Worm (Caenorhabditis elegans) whole organism, L3 larva: ENCODE data around the gene ergi-3.
A peak's percentile ranks its signal among the peaks of the same experiment; 100 is the strongest.

Experiments used
- R02D3.7 ChIP-seq: fragments of 150-350 bp; optimal IDR thresholded peaks from 2 replicates; lab custom pipeline; 2014; ENCODE audit warnings: missing biosample characterization, missing genetic modification characterization
- aly-2 ChIP-seq: fragments of 150-350 bp; optimal IDR thresholded peaks from 2 replicates; lab custom pipeline; 2014; ENCODE audit warnings: missing biosample characterization, missing genetic modification characterization
- ama-1 ChIP-seq: fragments of 150-350 bp; optimal IDR thresholded peaks from 2 replicates; lab custom pipeline; 2018
- daf-12 ChIP-seq: fragments of 150-350 bp; optimal IDR thresholded peaks from 2 replicates; lab custom pipeline; 2014; ENCODE audit warnings: missing biosample characterization, missing genetic modification reagents, missing genetic modification characterization
- elt-2 ChIP-seq: sonication (generic microtip); optimal IDR thresholded peaks from 2 replicates; lab custom pipeline; 2016; ENCODE audit warnings: missing genetic modification reagents, mild to moderate bottlenecking, missing genetic modification characterization, missing compliant biosample characterization
- elt-3 ChIP-seq, 3 experiments: fragments of 150-350 bp in 1 of 3; sonication (generic microtip) in 2 of 3; optimal IDR thresholded peaks; 2 replicates in 2 of 3; 4 replicates in 1 of 3; lab custom pipeline; 2014 to 2017; ENCODE audit warnings: missing biosample characterization in 3 of 3, missing genetic modification characterization in 3 of 3
- jun-1 ChIP-seq: fragments of 150-350 bp; optimal IDR thresholded peaks from 2 replicates; lab custom pipeline; 2014; ENCODE audit warnings: missing biosample characterization, missing genetic modification reagents, missing genetic modification characterization
- lsy-12 ChIP-seq: sonication (generic microtip); optimal IDR thresholded peaks from 2 replicates; lab custom pipeline; 2016; ENCODE audit warnings: mild to moderate bottlenecking, missing genetic modification characterization, missing compliant biosample characterization
- nhr-12 ChIP-seq: fragments of 150-350 bp; optimal IDR thresholded peaks from 2 replicates; lab custom pipeline; 2014; ENCODE audit warnings: missing biosample characterization, missing genetic modification characterization
- nhr-237 ChIP-seq: fragments of 150-350 bp; optimal IDR thresholded peaks from 2 replicates; lab custom pipeline; 2014; ENCODE audit warnings: missing biosample characterization, missing genetic modification characterization
- nhr-76 ChIP-seq: fragments of 150-350 bp; sonication (generic microtip); optimal IDR thresholded peaks from 5 replicates; lab custom pipeline; 2014; ENCODE audit warnings: missing biosample characterization, missing genetic modification characterization
- sea-2 ChIP-seq: fragments of 150-350 bp; sonication (generic microtip); optimal IDR thresholded peaks from 4 replicates; lab custom pipeline; 2014; ENCODE audit warnings: missing biosample characterization, missing genetic modification reagents, missing genetic modification characterization
- unc-62 ChIP-seq: fragments of 150-350 bp; sonication (generic microtip); optimal IDR thresholded peaks from 4 replicates; lab custom pipeline; 2014; ENCODE audit warnings: missing biosample characterization, missing genetic modification reagents, missing genetic modification characterization

DNA sequence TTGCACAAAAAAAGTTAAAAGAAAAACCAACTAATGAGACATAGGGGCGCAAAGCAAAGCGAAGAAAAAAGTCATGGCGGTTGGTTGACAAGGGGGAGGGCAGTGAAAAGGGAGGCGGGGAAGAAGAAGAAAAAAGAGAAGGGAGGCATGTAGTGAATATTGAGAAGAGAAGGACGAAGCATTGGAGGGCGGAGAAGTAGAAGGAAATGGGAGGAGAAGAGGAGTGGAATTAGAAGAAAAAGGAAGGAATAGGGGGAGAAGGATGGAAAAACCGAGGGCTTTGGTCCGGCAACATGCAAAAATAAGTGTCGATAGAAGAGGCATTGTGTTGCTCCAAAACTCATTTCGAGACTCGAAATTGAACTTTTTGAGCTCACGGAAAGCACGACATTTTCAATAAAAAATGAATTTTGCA, 14.2 kb upstream of the ergi-3 start:
- TF ChIP-seq nhr-76 (no peak), nhr-237 (no peak), sea-2 (GFP tag; lab: Kevin White, UChicago) (no peak), daf-12 (tag; lab: Kevin White, UChicago) (no peak), elt-3 (tag; optimal IDR thresholded peaks at IDR 0.05; lab: Kevin White, UChicago) (no peak), elt-2 (tag; lab: Kevin White, UChicago) (no peak), aly-2 (no peak), lsy-12 (no peak), unc-62 (GFP tag; lab: Kevin White, UChicago) (no peak), jun-1 (no peak), nhr-12 (tag; lab: Kevin White, UChicago) (no peak), ama-1 (lab: Kevin White, UChicago) (peak; percentile 7), R02D3.7 (tag; lab: Kevin White, UChicago) (no peak)
